Fruit fly (Drosophila melanogaster) S2 (cell line): ENCODE measurements around the gene zfh1.

Experiments
- CG8478 ChIP-seq: fragments of >200 bp; optimal IDR thresholded peaks from 2 replicates; lab custom pipeline; 2018
- CTCF ChIP-seq, 2 experiments: fragments of >200 bp; optimal IDR thresholded peaks; 2 replicates each; lab custom pipeline; 2018

The zfh1 gene

dm6 chr3R:30765306-30766033 is at the start of gene zfh1:
Gene zfh1, plus strand, starts transcription at chr3R:30765926.
- TF ChIP-seq CG8478 (lab: Kevin White, UChicago) (no peak), CTCF (optimal IDR thresholded peaks at IDR 0.05; lab: Kevin White, UChicago) (no peak)

dm6 chr3R:30718442-30718841 is 47.3 kb upstream of the zfh1 start:
- no peak for TF ChIP-seq CG8478 (lab: Kevin White, UChicago)
- no peak for TF ChIP-seq CTCF (optimal IDR thresholded peaks at IDR 0.05; lab: Kevin White, UChicago)

- TF ChIP-seq CG8478 (lab: Kevin White, UChicago) (no peak), CTCF (optimal IDR thresholded peaks at IDR 0.05; lab: Kevin White, UChicago) (no peak)
Observed at dm6 chr3R:30721215-30721862, 44.4 kb upstream of the zfh1 start.

- TF ChIP-seq CG8478 (lab: Kevin White, UChicago) = no peak
- TF ChIP-seq CTCF (optimal IDR thresholded peaks at IDR 0.05; lab: Kevin White, UChicago) = no peak
Observed at dm6 chr3R:30722374-30722773, 43.4 kb upstream of the zfh1 start.

- TF ChIP-seq CG8478 (lab: Kevin White, UChicago) = no peak
- no peak for TF ChIP-seq CTCF (optimal IDR thresholded peaks at IDR 0.05; lab: Kevin White, UChicago)
Observed at dm6 chr3R:30725787-30726186, 39.9 kb upstream of the zfh1 start, which contains the start of gene eIF4H2. Gene eIF4H2, plus strand, starts transcription at chr3R:30726087.

dm6 chr3R:30729013-30729412 is 36.7 kb upstream of the zfh1 start:
- TF ChIP-seq CG8478 (lab: Kevin White, UChicago) (no peak), CTCF (optimal IDR thresholded peaks at IDR 0.05; lab: Kevin White, UChicago) (no peak)

- TF ChIP-seq CTCF (optimal IDR thresholded peaks at IDR 0.05; lab: Kevin White, UChicago) (no peak), CG8478 (lab: Kevin White, UChicago) (no peak)
Observed at dm6 chr3R:30731065-30731464, 34.7 kb upstream of the zfh1 start, which contains the start of gene CG11313. Gene CG11313, minus strand, starts transcription at chr3R:30731165.

dm6 chr3R:30733081-30733480 is 32.6 kb upstream of the zfh1 start:
- TF ChIP-seq CG8478 (lab: Kevin White, UChicago) (no peak), CTCF (optimal IDR thresholded peaks at IDR 0.05; lab: Kevin White, UChicago) (no peak)

dm6 chr3R:30734576-30734975 is 31.1 kb upstream of the zfh1 start:
- TF ChIP-seq CTCF (optimal IDR thresholded peaks at IDR 0.05; lab: Kevin White, UChicago) = no peak
- no peak for TF ChIP-seq CG8478 (lab: Kevin White, UChicago)

dm6 chr3R:30735047-30735446 is 30.7 kb upstream of the zfh1 start:
- no peak for TF ChIP-seq CTCF (optimal IDR thresholded peaks at IDR 0.05; lab: Kevin White, UChicago)
- no peak for TF ChIP-seq CG8478 (lab: Kevin White, UChicago)

- TF ChIP-seq CTCF (optimal IDR thresholded peaks at IDR 0.05; lab: Kevin White, UChicago) (no peak), CG8478 (lab: Kevin White, UChicago) (no peak)
Observed at dm6 chr3R:30741371-30741770, 24.4 kb upstream of the zfh1 start.

- TF ChIP-seq CG8478 (lab: Kevin White, UChicago) = no peak
- TF ChIP-seq CTCF (optimal IDR thresholded peaks at IDR 0.05; lab: Kevin White, UChicago) = no peak
Observed at dm6 chr3R:30742580-30742979, 23.1 kb upstream of the zfh1 start, which contains the start of gene CG15543. Gene CG15543, plus strand, starts transcription at chr3R:30742880.

- TF ChIP-seq CTCF (optimal IDR thresholded peaks at IDR 0.05; lab: Kevin White, UChicago) (no peak), CG8478 (lab: Kevin White, UChicago) (no peak)
Observed at dm6 chr3R:30745104-30745503, 20.6 kb upstream of the zfh1 start, which contains the start of gene Npc2g. Gene Npc2g, minus strand, starts transcription at chr3R:30745263.

- TF ChIP-seq CG8478 (lab: Kevin White, UChicago) = no peak
- TF ChIP-seq CTCF (optimal IDR thresholded peaks at IDR 0.05; lab: Kevin White, UChicago) = no peak
Observed at dm6 chr3R:30746190-30746589, 19.5 kb upstream of the zfh1 start, which contains the start of gene Npc2h. Gene Npc2h, minus strand, starts transcription at chr3R:30746290.

dm6 chr3R:30747039-30747438 is 18.7 kb upstream of the zfh1 start:
- no peak for TF ChIP-seq CG8478 (lab: Kevin White, UChicago)
- TF ChIP-seq CTCF (optimal IDR thresholded peaks at IDR 0.05; lab: Kevin White, UChicago) = no peak
